Worm (Caenorhabditis elegans) whole organism, mixed stage, embryonic: Measurements from ENCODE around the gene srx-98.

Source experiments
- M03D4.4 ChIP-seq: sonication (generic microtip); optimal IDR thresholded peaks from 2 replicates; lab custom pipeline; 2017; ENCODE audit warnings: mild to moderate bottlenecking, missing genetic modification characterization, missing compliant biosample characterization
- bed-3 ChIP-seq: fragments of 200-800 bp; sonication (Bioruptor generic); optimal IDR thresholded peaks from 3 replicates; lab custom pipeline; 2018; ENCODE audit warnings: mild to moderate bottlenecking, missing genetic modification characterization, moderate library complexity, missing compliant biosample characterization
- blmp-1 ChIP-seq: fragments of 150-350 bp; optimal IDR thresholded peaks from 2 replicates; lab custom pipeline; 2014; ENCODE audit warnings: missing biosample characterization, missing genetic modification characterization
- ceh-43 ChIP-seq: fragments of 200-800 bp; sonication (Bioruptor generic); optimal IDR thresholded peaks from 2 replicates; lab custom pipeline; 2018; ENCODE audit warnings: mild to moderate bottlenecking, missing genetic modification characterization, moderate library complexity, missing compliant biosample characterization
- ceh-83 ChIP-seq: fragments of 200-800 bp; sonication (Bioruptor generic); optimal IDR thresholded peaks from 2 replicates; lab custom pipeline; 2018; ENCODE audit warnings: mild to moderate bottlenecking, missing genetic modification characterization, missing compliant biosample characterization
- drap-1 ChIP-seq: fragments of 200-800 bp; sonication (Bioruptor generic); optimal IDR thresholded peaks from 3 replicates; lab custom pipeline; 2018; ENCODE audit warnings: mild to moderate bottlenecking, missing genetic modification characterization, missing compliant biosample characterization
- elt-1 ChIP-seq: sonication (generic microtip); optimal IDR thresholded peaks from 2 replicates; lab custom pipeline; 2017; ENCODE audit warnings: missing genetic modification characterization, mild to moderate bottlenecking, missing compliant biosample characterization, antibody characterized with exemption, moderate library complexity, borderline replicate concordance; ENCODE audit not compliant: insufficient read depth
- elt-3 ChIP-seq: fragments of 150-350 bp; optimal IDR thresholded peaks from 2 replicates; lab custom pipeline; 2014; ENCODE audit warnings: missing biosample characterization, missing genetic modification characterization
- flh-1 ChIP-seq: fragments of 200-800 bp; sonication (Bioruptor generic); optimal IDR thresholded peaks from 2 replicates; lab custom pipeline; 2018; ENCODE audit warnings: mild to moderate bottlenecking, missing genetic modification characterization, moderate library complexity, missing compliant biosample characterization
- ham-2 ChIP-seq: fragments of 200-800 bp; sonication (Bioruptor generic); optimal IDR thresholded peaks from 2 replicates; lab custom pipeline; 2018; ENCODE audit warnings: mild to moderate bottlenecking, missing genetic modification characterization, missing compliant biosample characterization
- hlh-1 ChIP-seq: fragments of 150-350 bp; optimal IDR thresholded peaks from 2 replicates; lab custom pipeline; 2014; ENCODE audit warnings: missing biosample characterization, missing genetic modification reagents, missing genetic modification characterization
- lin-13 ChIP-seq: fragments of 150-350 bp; optimal IDR thresholded peaks from 2 replicates; lab custom pipeline; 2014; ENCODE audit warnings: missing biosample characterization, missing genetic modification characterization
- lin-32 ChIP-seq: fragments of 200-800 bp; sonication (Bioruptor generic); optimal IDR thresholded peaks from 2 replicates; lab custom pipeline; 2018; ENCODE audit warnings: mild to moderate bottlenecking, missing genetic modification characterization, missing compliant biosample characterization
- lsy-2 ChIP-seq: fragments of 150-350 bp; optimal IDR thresholded peaks from 2 replicates; lab custom pipeline; 2014; ENCODE audit warnings: missing biosample characterization, missing genetic modification characterization
- mab-5 ChIP-seq: fragments of 150-350 bp; optimal IDR thresholded peaks from 2 replicates; lab custom pipeline; 2014; ENCODE audit warnings: missing biosample characterization, missing genetic modification characterization
- mep-1 ChIP-seq: fragments of 150-350 bp; optimal IDR thresholded peaks from 2 replicates; lab custom pipeline; 2017; ENCODE audit warnings: missing biosample characterization, missing genetic modification reagents, missing genetic modification characterization, inconsistent platforms
- mls-2 ChIP-seq: sonication (generic microtip); optimal IDR thresholded peaks from 2 replicates; lab custom pipeline; 2016; ENCODE audit warnings: mild to moderate bottlenecking, missing genetic modification characterization, moderate library complexity, missing compliant biosample characterization
- nhr-12 ChIP-seq: fragments of 150-350 bp; optimal IDR thresholded peaks from 2 replicates; lab custom pipeline; 2014; ENCODE audit warnings: missing biosample characterization, missing genetic modification characterization
- nhr-2 ChIP-seq: fragments of 150-350 bp; optimal IDR thresholded peaks from 2 replicates; lab custom pipeline; 2014; ENCODE audit warnings: missing biosample characterization, missing genetic modification characterization
- nhr-237 ChIP-seq: fragments of 150-350 bp; optimal IDR thresholded peaks from 2 replicates; lab custom pipeline; 2014; ENCODE audit warnings: missing biosample characterization, missing genetic modification characterization
- nhr-28 ChIP-seq: fragments of 150-350 bp; optimal IDR thresholded peaks from 2 replicates; lab custom pipeline; 2014; ENCODE audit warnings: missing biosample characterization, missing genetic modification characterization
- nhr-76 ChIP-seq: sonication (generic microtip); optimal IDR thresholded peaks from 2 replicates; lab custom pipeline; 2017; ENCODE audit warnings: missing biosample characterization, missing genetic modification characterization
- pha-4 ChIP-seq: fragments of 150-350 bp; optimal IDR thresholded peaks from 2 replicates; lab custom pipeline; 2018; ENCODE audit warnings: missing biosample characterization, missing genetic modification reagents, missing genetic modification characterization
- sem-2 ChIP-seq: fragments of 200-800 bp; sonication (Bioruptor generic); optimal IDR thresholded peaks from 2 replicates; lab custom pipeline; 2018; ENCODE audit warnings: mild to moderate bottlenecking, missing genetic modification characterization, missing compliant biosample characterization
- snpc-4 ChIP-seq: fragments of 150-350 bp; optimal IDR thresholded peaks from 2 replicates; lab custom pipeline; 2014; ENCODE audit warnings: missing biosample characterization, missing genetic modification characterization
- sptf-1 ChIP-seq: sonication (generic microtip); optimal IDR thresholded peaks from 2 replicates; lab custom pipeline; 2017; ENCODE audit warnings: mild to moderate bottlenecking, missing genetic modification characterization, moderate library complexity, missing compliant biosample characterization
- tbx-8 ChIP-seq: fragments of 200-800 bp; sonication (Bioruptor generic); optimal IDR thresholded peaks from 2 replicates; lab custom pipeline; 2018; ENCODE audit warnings: mild to moderate bottlenecking, missing genetic modification characterization, moderate library complexity, missing compliant biosample characterization
- unc-39 ChIP-seq: fragments of 150-350 bp; optimal IDR thresholded peaks from 2 replicates; lab custom pipeline; 2014; ENCODE audit warnings: missing biosample characterization, missing genetic modification characterization
- unc-62 ChIP-seq: fragments of 150-350 bp; optimal IDR thresholded peaks from 2 replicates; lab custom pipeline; 2014; ENCODE audit warnings: missing biosample characterization, missing genetic modification reagents, missing genetic modification characterization
- zip-8 ChIP-seq: fragments of 150-350 bp; optimal IDR thresholded peaks from 2 replicates; lab custom pipeline; 2014; ENCODE audit warnings: missing biosample characterization, missing genetic modification characterization
- ztf-11 ChIP-seq: fragments of 150-350 bp; optimal IDR thresholded peaks from 2 replicates; lab custom pipeline; 2014; ENCODE audit warnings: missing biosample characterization, missing genetic modification characterization

srx-98 gene

DNA sequence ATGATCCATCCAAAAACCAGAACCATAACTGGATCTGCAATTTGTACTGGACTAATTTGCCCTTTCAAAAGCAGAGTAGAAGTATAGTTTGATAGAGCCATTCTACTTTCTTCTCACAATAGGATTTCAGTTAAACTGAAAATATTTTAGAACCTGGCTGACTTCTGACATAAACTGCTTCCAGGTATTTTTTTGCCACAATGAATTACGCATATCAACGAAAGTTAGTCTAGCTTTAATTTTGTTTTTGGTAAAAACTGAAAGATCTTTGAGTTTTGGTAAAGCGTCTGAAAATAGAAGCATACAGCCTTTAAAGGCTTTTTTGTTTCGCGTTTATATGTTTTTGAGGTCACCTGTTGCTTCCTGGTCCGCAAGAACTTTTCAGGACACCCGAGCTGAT is 19.8 kb upstream of the srx-98 start, which contains the start of gene srx-101:
TSS of gene srx-101 (minus strand) at position 101 of the 400 bp plus-strand sequence.
- TF ChIP-seq sptf-1 (tag; lab: Kevin White, UChicago) (no peak), nhr-237 (tag; lab: Kevin White, UChicago) (no peak), nhr-2 (no peak), sem-2 (GFP tag; lab: Kevin White, UChicago) (no peak), ceh-83 (GFP tag; lab: Kevin White, UChicago) (no peak), nhr-12 (tag; lab: Kevin White, UChicago) (no peak), unc-62 (GFP tag; lab: Kevin White, UChicago) (no peak), drap-1 (no peak), nhr-76 (tag; lab: Kevin White, UChicago) (no peak), elt-1 (no peak), zip-8 (tag; lab: Kevin White, UChicago) (no peak), lin-32 (no peak), mab-5 (tag; lab: Kevin White, UChicago) (no peak), ham-2 (GFP tag; lab: Kevin White, UChicago) (no peak), bed-3 (GFP tag; lab: Kevin White, UChicago) (no peak), snpc-4 (tag; lab: Kevin White, UChicago) (no peak), mls-2 (tag; lab: Kevin White, UChicago) (no peak), elt-3 (no peak), blmp-1 (tag; lab: Kevin White, UChicago) (no peak)

DNA sequence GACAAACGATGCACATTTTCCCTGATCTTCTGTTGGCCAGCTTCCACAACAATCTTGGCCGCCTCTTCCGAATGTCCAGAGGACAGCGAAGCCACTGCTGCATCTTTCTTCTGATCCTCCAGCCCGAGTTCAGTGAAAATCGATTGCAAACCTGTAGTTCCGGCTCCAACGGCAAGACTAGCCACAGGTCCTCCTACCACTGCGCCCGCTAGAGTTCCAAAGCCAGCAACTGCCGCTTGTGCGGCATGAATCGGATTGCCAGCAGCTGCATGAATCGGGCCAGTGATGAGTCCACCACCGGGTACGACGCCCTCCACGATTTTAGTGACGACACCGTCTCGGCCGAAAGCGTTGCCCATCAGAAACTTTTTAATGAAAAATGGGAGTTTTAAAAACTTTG is 17.5 kb upstream of the srx-98 start, which contains the start of gene ifas-1:
TSS of gene ifas-1 (minus strand) at position 387 of the 400 bp plus-strand sequence.
- TF ChIP-seq ceh-43 (GFP tag; lab: Kevin White, UChicago) (no peak), nhr-237 (tag; lab: Kevin White, UChicago) (no peak), nhr-2 (no peak), ceh-83 (GFP tag; lab: Kevin White, UChicago) (no peak), drap-1 (no peak), lsy-2 (tag; lab: Kevin White, UChicago) (no peak), flh-1 (no peak), M03D4.4 (tag; lab: Kevin White, UChicago) (no peak), elt-3 (no peak), nhr-76 (tag; lab: Kevin White, UChicago) (no peak), hlh-1 (tag; lab: Kevin White, UChicago) (no peak)

DNA sequence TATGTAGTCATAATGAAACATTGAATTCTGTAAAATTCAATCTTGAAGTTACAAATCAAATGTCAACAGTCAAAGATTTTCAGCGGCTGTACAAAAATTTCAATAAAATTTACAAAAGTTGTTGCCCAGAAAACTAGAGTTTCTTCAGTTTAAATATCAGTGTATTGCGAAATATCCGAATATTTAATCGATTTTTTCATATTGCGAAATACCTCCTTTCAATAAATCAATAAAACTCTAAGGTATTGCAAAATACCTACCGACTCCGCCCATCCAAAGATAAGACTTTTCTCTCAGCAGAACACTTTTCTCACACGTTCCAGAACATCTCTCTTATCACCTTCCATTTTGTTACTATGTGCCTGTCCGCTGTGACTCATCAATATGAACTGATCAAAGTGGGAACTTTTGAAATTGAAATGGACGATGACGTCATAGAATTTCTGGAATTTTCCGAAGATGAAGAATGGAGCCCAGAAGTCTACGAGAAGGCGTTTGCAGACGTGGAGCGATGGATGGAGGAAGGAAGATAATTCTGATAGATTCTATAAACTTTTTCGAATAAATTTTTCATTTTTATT is 13.7 kb upstream of the srx-98 start:
- TF ChIP-seq zip-8 (tag; lab: Kevin White, UChicago) (peak; percentile 77), ham-2 (GFP tag; lab: Kevin White, UChicago) (no peak)

DNA sequence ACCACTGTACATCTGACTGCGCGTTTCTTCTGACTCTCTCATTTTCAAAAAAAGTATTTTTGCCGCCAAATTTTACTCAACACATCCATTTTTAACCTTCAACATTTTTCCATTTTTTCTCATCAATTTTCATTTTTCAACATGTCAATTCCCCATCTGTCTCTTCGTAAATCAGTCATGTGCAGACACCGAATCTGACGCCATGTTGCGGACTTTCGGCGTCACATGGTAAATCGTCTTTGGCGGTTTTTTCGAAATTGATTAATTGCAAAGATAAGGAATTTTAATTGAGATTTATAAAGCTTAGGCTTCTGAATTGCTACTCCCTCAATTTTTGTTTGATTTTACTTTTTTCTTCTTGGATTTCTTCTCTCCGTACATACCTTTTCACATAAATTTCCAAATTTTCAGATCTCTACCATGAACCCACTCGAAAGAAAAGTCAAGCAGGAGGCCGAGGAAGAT is 11.9 kb upstream of the srx-98 start, which contains the start of gene F19B10.1:
TSS of gene F19B10.1 (plus strand) at position 415 of the 465 bp plus-strand sequence.
- TF ChIP-seq drap-1: no peak
- peak; percentile 22 for TF ChIP-seq lin-13
- no peak for TF ChIP-seq zip-8 (tag; lab: Kevin White, UChicago)
- peak; percentile 82 for TF ChIP-seq hlh-1 (tag; lab: Kevin White, UChicago)
- TF ChIP-seq nhr-237 (tag; lab: Kevin White, UChicago): no peak
- no peak for TF ChIP-seq elt-1
- TF ChIP-seq pha-4 (tag; lab: Kevin White, UChicago): peak; percentile 10
- TF ChIP-seq unc-39 (tag; lab: Kevin White, UChicago): no peak
- TF ChIP-seq ztf-11 (tag; lab: Kevin White, UChicago): no peak
- no peak for TF ChIP-seq tbx-8 (GFP tag; lab: Kevin White, UChicago)
- TF ChIP-seq nhr-76 (tag; lab: Kevin White, UChicago): no peak
- no peak for TF ChIP-seq ham-2 (GFP tag; lab: Kevin White, UChicago)
- no peak for TF ChIP-seq blmp-1 (tag; lab: Kevin White, UChicago)
- TF ChIP-seq nhr-28 (tag; lab: Kevin White, UChicago): no peak
- TF ChIP-seq mep-1 (tag; lab: Kevin White, UChicago): peak; percentile 26
- no peak for TF ChIP-seq sptf-1 (tag; lab: Kevin White, UChicago)
- no peak for TF ChIP-seq flh-1
- TF ChIP-seq unc-62 (GFP tag; lab: Kevin White, UChicago): peak; percentile 66
